Fruit fly (Drosophila melanogaster) whole organism, prepupa: Measurements from ENCODE around the gene COX7A.

ENCODE experiments used
- CG10631 ChIP-seq: fragments of 200-800 bp; sonication (Bioruptor generic); optimal IDR thresholded peaks from 2 replicates; lab custom pipeline; 2016; ENCODE audit warnings: missing biosample characterization, missing genetic modification characterization
- CG10669 ChIP-seq: fragments of 200-800 bp; sonication (Bioruptor generic); optimal IDR thresholded peaks from 3 replicates; lab custom pipeline; 2018; ENCODE audit warnings: missing biosample characterization, mild to moderate bottlenecking, missing genetic modification characterization, moderate library complexity
- CG11762 ChIP-seq: fragments of 200-800 bp; sonication (Bioruptor generic); optimal IDR thresholded peaks from 3 replicates; lab custom pipeline; 2016; ENCODE audit warnings: missing biosample characterization, missing genetic modification characterization; ENCODE audit not compliant: insufficient read depth
- CG11902 ChIP-seq: fragments of 200-800 bp; sonication (Bioruptor generic); optimal IDR thresholded peaks from 3 replicates; lab custom pipeline; 2016; ENCODE audit warnings: missing biosample characterization, missing genetic modification characterization
- CG1621 ChIP-seq: fragments of 200-800 bp; sonication (Bioruptor generic); optimal IDR thresholded peaks from 3 replicates; lab custom pipeline; 2018; ENCODE audit warnings: missing biosample characterization, mild to moderate bottlenecking, missing genetic modification characterization
- CG3032 ChIP-seq: fragments of 200-800 bp; optimal IDR thresholded peaks from 2 replicates; lab custom pipeline; 2019; ENCODE audit warnings: missing biosample characterization, mild to moderate bottlenecking, missing genetic modification characterization, moderate library complexity
- CG31627 ChIP-seq: fragments of 200-800 bp; sonication (Bioruptor generic); optimal IDR thresholded peaks from 3 replicates; lab custom pipeline; 2016; ENCODE audit warnings: missing biosample characterization, missing genetic modification characterization
- CG32006 ChIP-seq: fragments of 200-800 bp; sonication (Bioruptor generic); optimal IDR thresholded peaks from 3 replicates; lab custom pipeline; 2017; ENCODE audit warnings: missing biosample characterization, mild to moderate bottlenecking, missing genetic modification characterization
- CG34406 ChIP-seq: fragments of 200-800 bp; sonication (Bioruptor generic); optimal IDR thresholded peaks from 3 replicates; lab custom pipeline; 2016; ENCODE audit warnings: missing biosample characterization, missing genetic modification characterization
- CG3919 ChIP-seq: fragments of 200-800 bp; sonication (Bioruptor generic); optimal IDR thresholded peaks from 3 replicates; lab custom pipeline; 2016; ENCODE audit warnings: missing biosample characterization, missing genetic modification characterization
- CG6276 ChIP-seq: fragments of 200-800 bp; sonication (Bioruptor generic); optimal IDR thresholded peaks from 2 replicates; lab custom pipeline; 2017; ENCODE audit warnings: missing biosample characterization, mild to moderate bottlenecking, missing genetic modification characterization
- CG6808 ChIP-seq: fragments of 200-800 bp; sonication (Bioruptor generic); optimal IDR thresholded peaks from 3 replicates; lab custom pipeline; 2017; ENCODE audit warnings: missing biosample characterization, missing genetic modification characterization, mild to moderate bottlenecking, moderate library complexity, missing genetic modification reagents
- CG7368 ChIP-seq: fragments of 200-800 bp; sonication (Bioruptor generic); optimal IDR thresholded peaks from 3 replicates; lab custom pipeline; 2016; ENCODE audit warnings: missing biosample characterization, missing genetic modification characterization
- CG8319 ChIP-seq: fragments of 200-800 bp; sonication (Bioruptor generic); optimal IDR thresholded peaks from 3 replicates; lab custom pipeline; 2016; ENCODE audit warnings: missing biosample characterization, missing genetic modification characterization
- CG8632 ChIP-seq: fragments of 200-800 bp; sonication (Bioruptor generic); optimal IDR thresholded peaks from 3 replicates; lab custom pipeline; 2016; ENCODE audit warnings: missing biosample characterization, missing genetic modification characterization
- CG9139 ChIP-seq: fragments of 200-800 bp; sonication (Bioruptor generic); optimal IDR thresholded peaks from 3 replicates; lab custom pipeline; 2017; ENCODE audit warnings: missing biosample characterization, mild to moderate bottlenecking, missing genetic modification characterization
- Eip75B ChIP-seq: fragments of 200-800 bp; sonication (Bioruptor generic); optimal IDR thresholded peaks from 3 replicates; lab custom pipeline; 2016; ENCODE audit warnings: missing biosample characterization, missing genetic modification characterization
- Eip78C ChIP-seq: fragments of 200-800 bp; sonication (Bioruptor generic); peaks from one replicate; lab custom pipeline; 2016; ENCODE audit warnings: missing biosample characterization, missing genetic modification characterization
- Eip93F ChIP-seq: fragments of 200-800 bp; sonication (Bioruptor generic); optimal IDR thresholded peaks from 2 replicates; lab custom pipeline; 2016; ENCODE audit warnings: missing biosample characterization, mild to moderate bottlenecking, missing genetic modification characterization
- Ets21C ChIP-seq: fragments of 200-800 bp; sonication (Bioruptor generic); optimal IDR thresholded peaks from 3 replicates; lab custom pipeline; 2016; ENCODE audit warnings: missing biosample characterization, missing genetic modification characterization
- Ets96B ChIP-seq: fragments of 200-800 bp; optimal IDR thresholded peaks from 2 replicates; lab custom pipeline; 2019; ENCODE audit warnings: missing biosample characterization, mild to moderate bottlenecking, missing genetic modification characterization, moderate library complexity
- Gug ChIP-seq: fragments of 200-800 bp; sonication (Bioruptor generic); IDR thresholded peaks from 2 replicates; pipeline ENCODE4 v1.3.6; 2022; ENCODE audit warnings: missing biosample characterization, missing genetic modification characterization
- Hr39 ChIP-seq: fragments of 200-800 bp; sonication (Bioruptor generic); optimal IDR thresholded peaks from 2 replicates; lab custom pipeline; 2016; ENCODE audit warnings: missing biosample characterization, missing genetic modification characterization
- Hr4 ChIP-seq: fragments of 200-800 bp; sonication (Bioruptor generic); optimal IDR thresholded peaks from 3 replicates; lab custom pipeline; 2016; ENCODE audit warnings: missing biosample characterization, missing genetic modification characterization
- Lpt ChIP-seq: fragments of 200-800 bp; sonication (Bioruptor generic); optimal IDR thresholded peaks from 3 replicates; lab custom pipeline; 2016; ENCODE audit warnings: missing biosample characterization, missing genetic modification characterization
- Smox ChIP-seq: fragments of 200-800 bp; sonication (Bioruptor generic); optimal IDR thresholded peaks from 3 replicates; lab custom pipeline; 2016; ENCODE audit warnings: missing biosample characterization, missing genetic modification characterization
- Sox102F ChIP-seq: fragments of 200-800 bp; sonication (Bioruptor generic); optimal IDR thresholded peaks from 2 replicates; lab custom pipeline; 2016; ENCODE audit warnings: missing biosample characterization, mild to moderate bottlenecking, missing genetic modification characterization
- Sox14 ChIP-seq: fragments of 200-800 bp; sonication (Bioruptor generic); optimal IDR thresholded peaks from 3 replicates; lab custom pipeline; 2016; ENCODE audit warnings: missing biosample characterization, missing genetic modification characterization
- Sox15 ChIP-seq: fragments of 200-800 bp; sonication (Bioruptor generic); optimal IDR thresholded peaks from 3 replicates; lab custom pipeline; 2016; ENCODE audit warnings: missing biosample characterization, missing genetic modification characterization
- achi ChIP-seq: fragments of 200-800 bp; sonication (Bioruptor generic); optimal IDR thresholded peaks from 3 replicates; lab custom pipeline; 2016; ENCODE audit warnings: missing biosample characterization, missing genetic modification characterization
- cyc ChIP-seq: fragments of 200-800 bp; sonication (Bioruptor generic); optimal IDR thresholded peaks from 3 replicates; lab custom pipeline; 2016; ENCODE audit warnings: missing biosample characterization, missing genetic modification characterization
- dsx ChIP-seq: fragments of 200-800 bp; optimal IDR thresholded peaks from 3 replicates; lab custom pipeline; 2019; ENCODE audit warnings: missing biosample characterization, mild to moderate bottlenecking, missing genetic modification characterization, moderate library complexity; ENCODE audit not compliant: poor library complexity, severe bottlenecking
- eg ChIP-seq: fragments of 200-800 bp; sonication (Bioruptor generic); IDR thresholded peaks from 3 replicates; pipeline ENCODE4 v1.3.6; 2022; ENCODE audit warnings: missing biosample characterization, missing genetic modification characterization
- fd85E ChIP-seq: fragments of 200-800 bp; sonication (Bioruptor generic); optimal IDR thresholded peaks from 3 replicates; lab custom pipeline; 2016; ENCODE audit warnings: missing biosample characterization, missing genetic modification characterization
- fkh ChIP-seq: fragments of 200-800 bp; sonication (Bioruptor generic); optimal IDR thresholded peaks from 3 replicates; lab custom pipeline; 2017; ENCODE audit warnings: missing biosample characterization, mild to moderate bottlenecking, missing genetic modification characterization, moderate library complexity
- net ChIP-seq: fragments of 200-800 bp; sonication (Bioruptor generic); optimal IDR thresholded peaks from 3 replicates; lab custom pipeline; 2016; ENCODE audit warnings: missing biosample characterization, missing genetic modification characterization
- svp ChIP-seq: fragments of 200-800 bp; sonication (Bioruptor generic); peaks from one replicate; lab custom pipeline; 2016; ENCODE audit warnings: missing biosample characterization, missing genetic modification characterization
- topi ChIP-seq: fragments of 200-800 bp; sonication (Bioruptor generic); optimal IDR thresholded peaks from 3 replicates; lab custom pipeline; 2016; ENCODE audit warnings: missing biosample characterization, missing genetic modification characterization
- vri ChIP-seq: fragments of 200-800 bp; sonication (Bioruptor generic); optimal IDR thresholded peaks from 3 replicates; lab custom pipeline; 2016; ENCODE audit warnings: missing biosample characterization, mild to moderate bottlenecking, missing genetic modification characterization

The COX7A gene

DNA sequence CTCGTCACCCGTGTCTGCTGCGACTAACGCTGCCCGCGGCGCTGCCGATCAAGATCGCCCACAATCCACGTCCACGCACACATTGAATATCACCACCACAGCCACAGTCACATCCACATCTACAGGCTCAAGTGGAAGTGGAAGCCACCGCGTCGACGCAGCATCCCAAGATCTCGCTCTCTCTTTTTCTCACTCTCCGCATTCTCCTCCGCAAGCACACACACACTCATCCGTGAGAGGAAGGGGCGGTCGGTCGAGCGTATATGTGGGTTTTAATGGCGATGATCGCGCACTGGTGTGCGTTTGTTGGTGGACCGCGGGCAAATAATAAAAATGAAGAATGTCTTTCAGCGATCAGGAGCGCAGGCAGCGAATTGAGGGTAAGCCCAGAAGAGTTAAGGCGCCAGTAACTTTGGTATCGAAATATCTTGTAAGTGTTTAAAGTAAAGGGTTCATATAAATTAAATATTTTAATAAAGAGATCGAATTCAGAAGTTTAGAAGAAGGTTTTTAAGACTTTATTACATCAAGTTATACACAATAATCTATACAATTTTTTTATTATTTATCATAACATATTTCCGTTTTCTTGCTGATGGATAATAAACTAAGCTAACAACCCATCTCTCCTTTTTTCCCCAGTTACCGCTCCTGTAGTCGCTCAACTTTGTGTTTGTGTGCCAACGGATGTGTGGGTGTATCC, 6.9 kb downstream of the COX7A start, which contains the start of gene Poxm (continued):
- TF ChIP-seq Eip78C (GFP tag; lab: Kevin White, UChicago) (peak; percentile 99), achi (peak; percentile 96), dsx (peak; percentile 95), CG32006 (GFP tag; lab: Kevin White, UChicago) (peak; percentile 99), CG8632 (GFP tag; lab: Kevin White, UChicago) (peak; percentile 94), CG3032 (tag; lab: Kevin White, UChicago) (peak; percentile 98), CG9139 (GFP tag; lab: Kevin White, UChicago) (peak; percentile 89), CG11762 (GFP tag; lab: Kevin White, UChicago) (peak; percentile 94), CG3919 (GFP tag; lab: Kevin White, UChicago) (peak; percentile 98), CG7368 (peak; percentile 93), net (peak; percentile 95), Lpt (peak; percentile 96), Sox14 (GFP tag; lab: Kevin White, UChicago) (peak; percentile 93), CG6276 (GFP tag; lab: Kevin White, UChicago) (peak; percentile 97), Smox (GFP tag; lab: Kevin White, UChicago) (peak; percentile 90), CG8319 (GFP tag; lab: Kevin White, UChicago) (peak; percentile 93), Eip93F (peak; percentile 24), eg (peak; percentile 91), fkh (GFP tag; lab: Kevin White, UChicago) (peak; percentile 78), Ets96B (tag; lab: Kevin White, UChicago) (peak; percentile 96), Hr39 (GFP tag; lab: Kevin White, UChicago) (peak; percentile 84), Sox102F (GFP tag; lab: Kevin White, UChicago) (peak; percentile 87), Ets21C (GFP tag; lab: Kevin White, UChicago) (peak; percentile 82), Sox15 (GFP tag; lab: Kevin White, UChicago) (peak; percentile 95), topi (GFP tag; lab: Kevin White, UChicago) (peak; percentile 94), CG31627 (GFP tag; lab: Kevin White, UChicago) (peak; percentile 90), CG34406 (peak; percentile 93), Gug (peak; percentile 92), cyc (GFP tag; lab: Kevin White, UChicago) (peak; percentile 93), fd85E (GFP tag; lab: Kevin White, UChicago) (peak; percentile 60), CG11902 (peak; percentile 99), vri (peak; percentile 64)

DNA sequence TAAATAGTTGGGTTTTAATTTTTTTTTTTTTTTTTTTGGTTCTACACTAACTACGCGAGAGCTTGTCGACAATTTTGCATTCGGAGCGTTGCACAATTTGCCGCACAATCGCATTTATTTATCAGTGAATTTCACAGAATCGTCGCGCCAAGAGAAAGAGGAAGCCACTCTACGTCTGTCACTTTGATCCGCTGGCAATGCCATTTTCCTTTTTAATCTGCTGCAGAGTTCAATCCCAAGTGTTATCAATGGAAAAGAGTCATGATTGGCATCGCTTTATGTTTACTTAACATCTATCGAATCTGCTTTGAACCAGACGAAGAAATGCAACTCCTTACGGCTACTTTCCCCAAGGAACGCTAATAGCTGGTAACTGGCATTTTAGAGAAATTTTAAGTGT, 11.2 kb downstream of the COX7A start:
- TF ChIP-seq CG3919 (GFP tag; lab: Kevin White, UChicago) (no peak), fkh (GFP tag; lab: Kevin White, UChicago) (no peak), dsx (peak; percentile 54), CG10669 (GFP tag; lab: Kevin White, UChicago) (no peak), CG31627 (GFP tag; lab: Kevin White, UChicago) (no peak), svp (GFP tag; lab: Kevin White, UChicago) (peak; percentile 99), Hr4 (no peak), CG1621 (tag; lab: Kevin White, UChicago) (no peak)
- TF ChIP-seq, all 60 proteins: peak for 2

DNA sequence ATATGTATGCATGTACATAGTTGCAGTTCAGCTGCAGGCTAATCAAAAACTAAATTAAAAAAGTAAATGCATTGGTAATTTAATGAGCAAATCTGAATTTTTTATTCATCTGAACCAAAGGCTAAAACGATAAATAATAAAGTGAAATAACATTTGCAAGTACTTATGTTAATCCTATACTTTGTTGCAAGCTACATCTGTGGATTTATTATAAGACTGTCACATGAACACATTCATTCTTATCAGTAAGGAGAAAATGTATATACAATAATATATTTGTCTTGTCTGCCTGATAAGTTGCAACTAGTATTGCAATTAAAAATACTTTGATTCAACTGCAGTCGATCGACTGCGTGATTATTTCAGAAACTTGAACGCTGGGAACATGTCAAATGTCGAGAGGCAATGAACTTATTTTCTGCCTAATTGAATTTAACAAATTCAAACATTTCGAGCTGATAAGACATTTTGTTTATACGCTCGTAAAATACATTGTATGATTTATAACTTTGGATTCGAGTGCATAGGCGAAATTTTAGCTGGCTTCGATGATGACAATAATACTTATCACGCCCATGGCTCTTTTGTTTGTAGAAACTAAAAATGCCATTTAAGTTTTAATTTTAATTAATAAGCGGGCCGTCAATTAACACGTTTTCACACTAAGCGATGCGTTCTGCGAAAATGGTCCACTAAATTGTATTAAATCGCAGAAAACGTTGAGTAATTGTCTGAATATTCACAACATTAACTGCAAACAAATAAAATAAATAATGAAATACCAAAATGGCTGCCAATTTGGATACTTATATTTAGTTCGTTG, 12.7 kb downstream of the COX7A start:
- TF ChIP-seq svp (GFP tag; lab: Kevin White, UChicago) (peak; percentile 62), Eip75B (no peak), dsx (peak; percentile 93), CG11902 (no peak), CG10631 (no peak), fkh (GFP tag; lab: Kevin White, UChicago) (no peak), CG6808 (GFP tag; lab: Kevin White, UChicago) (no peak)
